Worm (Caenorhabditis elegans) whole organism, L2 larva: ENCODE data around the gene rsp-4.

Experiments
- F13H6.1 ChIP-seq: sonication (generic microtip); optimal IDR thresholded peaks from 2 replicates; lab custom pipeline; 2016; ENCODE audit warnings: missing genetic modification characterization, missing compliant biosample characterization
- R02D3.7 ChIP-seq: fragments of 150-350 bp; optimal IDR thresholded peaks from 2 replicates; lab custom pipeline; 2014; ENCODE audit warnings: missing biosample characterization, missing genetic modification characterization
- Y55F3AM.14 ChIP-seq: fragments of 200-800 bp; sonication (Bioruptor generic); optimal IDR thresholded peaks from 2 replicates; lab custom pipeline; 2018; ENCODE audit warnings: mild to moderate bottlenecking, missing genetic modification characterization, missing compliant biosample characterization
- ZK546.5 ChIP-seq: sonication (generic microtip); optimal IDR thresholded peaks from 2 replicates; lab custom pipeline; 2017; ENCODE audit warnings: missing biosample characterization, missing genetic modification characterization
- alr-1 ChIP-seq: fragments of 150-350 bp; optimal IDR thresholded peaks from 2 replicates; lab custom pipeline; 2014; ENCODE audit warnings: missing biosample characterization, missing genetic modification characterization
- aly-2 ChIP-seq: fragments of 150-350 bp; optimal IDR thresholded peaks from 2 replicates; lab custom pipeline; 2014; ENCODE audit warnings: missing biosample characterization, missing genetic modification characterization
- ama-1 ChIP-seq: fragments of 150-350 bp; optimal IDR thresholded peaks from 2 replicates; lab custom pipeline; 2018; ENCODE audit warnings: inconsistent platforms
- blmp-1 ChIP-seq: sonication (generic microtip); optimal IDR thresholded peaks from 2 replicates; lab custom pipeline; 2017; ENCODE audit warnings: missing genetic modification characterization, mild to moderate bottlenecking, missing compliant biosample characterization, antibody characterized with exemption, moderate library complexity; ENCODE audit not compliant: insufficient read depth
- dmd-4 ChIP-seq: sonication (generic microtip); optimal IDR thresholded peaks from 2 replicates; lab custom pipeline; 2017; ENCODE audit warnings: missing biosample characterization, missing genetic modification characterization
- egl-27 ChIP-seq: sonication (generic microtip); optimal IDR thresholded peaks from 3 replicates; lab custom pipeline; 2017; ENCODE audit warnings: missing biosample characterization, missing genetic modification reagents, missing genetic modification characterization
- elt-3 ChIP-seq: sonication (generic microtip); optimal IDR thresholded peaks from 2 replicates; lab custom pipeline; 2017; ENCODE audit warnings: missing biosample characterization, missing genetic modification characterization
- fos-1 ChIP-seq: fragments of 150-350 bp; optimal IDR thresholded peaks from 2 replicates; lab custom pipeline; 2014; ENCODE audit warnings: missing biosample characterization, missing genetic modification characterization
- gmeb-1 ChIP-seq: fragments of 150-350 bp; optimal IDR thresholded peaks from 2 replicates; lab custom pipeline; 2014; ENCODE audit warnings: missing biosample characterization, missing genetic modification characterization
- lin-13 ChIP-seq: fragments of 150-350 bp; optimal IDR thresholded peaks from 2 replicates; lab custom pipeline; 2014; ENCODE audit warnings: missing biosample characterization, missing genetic modification reagents, missing genetic modification characterization
- lin-39 ChIP-seq: fragments of 150-350 bp; optimal IDR thresholded peaks from 2 replicates; lab custom pipeline; 2014; ENCODE audit warnings: missing biosample characterization, missing genetic modification reagents, missing genetic modification characterization
- lsy-2 ChIP-seq, 2 experiments: fragments of 150-350 bp in 1 of 2; sonication (generic microtip) in 1 of 2; optimal IDR thresholded peaks; 2 replicates each; lab custom pipeline; 2014 to 2017; ENCODE audit warnings: missing biosample characterization in 2 of 2, missing genetic modification characterization in 2 of 2
- mab-5 ChIP-seq: fragments of 150-350 bp; optimal IDR thresholded peaks from 2 replicates; lab custom pipeline; 2014; ENCODE audit warnings: missing biosample characterization, missing genetic modification characterization
- mbf-1 ChIP-seq: sonication (generic microtip); optimal IDR thresholded peaks from 2 replicates; lab custom pipeline; 2017; ENCODE audit warnings: missing biosample characterization, missing genetic modification characterization
- mdl-1 ChIP-seq, 2 experiments: fragments of 150-350 bp in 1 of 2; sonication (generic microtip) in 1 of 2; optimal IDR thresholded peaks; 2 replicates each; lab custom pipeline; 2017; ENCODE audit warnings: missing biosample characterization in 2 of 2, missing genetic modification characterization in 2 of 2
- nhr-11 ChIP-seq: fragments of 150-350 bp; optimal IDR thresholded peaks from 2 replicates; lab custom pipeline; 2014; ENCODE audit warnings: missing biosample characterization, missing genetic modification characterization
- nhr-12 ChIP-seq: fragments of 150-350 bp; optimal IDR thresholded peaks from 2 replicates; lab custom pipeline; 2014; ENCODE audit warnings: missing biosample characterization, missing genetic modification characterization
- nhr-129 ChIP-seq: fragments of 150-350 bp; optimal IDR thresholded peaks from 2 replicates; lab custom pipeline; 2014; ENCODE audit warnings: missing biosample characterization, missing genetic modification characterization
- nhr-21 ChIP-seq: fragments of 150-350 bp; optimal IDR thresholded peaks from 2 replicates; lab custom pipeline; 2014; ENCODE audit warnings: missing biosample characterization, missing genetic modification characterization
- nhr-237 ChIP-seq: fragments of 150-350 bp; optimal IDR thresholded peaks from 2 replicates; lab custom pipeline; 2014; ENCODE audit warnings: missing biosample characterization, missing genetic modification characterization
- nhr-25 ChIP-seq: fragments of 150-350 bp; sonication (generic microtip); optimal IDR thresholded peaks from 3 replicates; lab custom pipeline; 2014; ENCODE audit warnings: missing biosample characterization, missing genetic modification characterization
- nhr-6 ChIP-seq: fragments of 150-350 bp; optimal IDR thresholded peaks from 2 replicates; lab custom pipeline; 2014; ENCODE audit warnings: missing biosample characterization, missing genetic modification characterization
- nhr-77 ChIP-seq: fragments of 150-350 bp; optimal IDR thresholded peaks from 2 replicates; lab custom pipeline; 2014; ENCODE audit warnings: missing biosample characterization, missing genetic modification characterization
- peb-1 ChIP-seq: fragments of 150-350 bp; optimal IDR thresholded peaks from 2 replicates; lab custom pipeline; 2014; ENCODE audit warnings: missing biosample characterization, missing genetic modification characterization
- sem-4 ChIP-seq: fragments of 150-350 bp; optimal IDR thresholded peaks from 2 replicates; lab custom pipeline; 2014; ENCODE audit warnings: missing biosample characterization, missing genetic modification reagents, missing genetic modification characterization
- skn-1 ChIP-seq: sonication (generic microtip); optimal IDR thresholded peaks from 2 replicates; lab custom pipeline; 2017; ENCODE audit warnings: missing biosample characterization, missing genetic modification characterization
- sma-3 ChIP-seq: sonication (generic microtip); optimal IDR thresholded peaks from 2 replicates; lab custom pipeline; 2016; ENCODE audit warnings: missing genetic modification reagents, missing genetic modification characterization, missing compliant biosample characterization
- sma-9 ChIP-seq, 2 experiments: fragments of 150-350 bp in 1 of 2; sonication (generic microtip) in 1 of 2; optimal IDR thresholded peaks; 2 replicates each; lab custom pipeline; 2014 to 2016; ENCODE audit warnings: missing genetic modification characterization in 2 of 2, mild to moderate bottlenecking in 1 of 2, missing biosample characterization in 1 of 2, missing compliant biosample characterization in 1 of 2, missing genetic modification reagents in 1 of 2, moderate library complexity in 1 of 2
- unc-62 ChIP-seq: fragments of 150-350 bp; optimal IDR thresholded peaks from 2 replicates; lab custom pipeline; 2014; ENCODE audit warnings: missing biosample characterization, missing genetic modification reagents, missing genetic modification characterization
- zag-1 ChIP-seq: fragments of 150-350 bp; optimal IDR thresholded peaks from 2 replicates; lab custom pipeline; 2014; ENCODE audit warnings: missing biosample characterization, missing genetic modification characterization
- ztf-1 ChIP-seq: fragments of 200-800 bp; sonication (Bioruptor generic); conservative IDR thresholded peaks from 2 replicates; pipeline ENCODE4 v1.3.6; 2022; ENCODE audit warnings: missing genetic modification characterization, missing compliant biosample characterization
- ztf-11 ChIP-seq: sonication (generic microtip); optimal IDR thresholded peaks from 2 replicates; lab custom pipeline; 2017; ENCODE audit warnings: missing biosample characterization, missing genetic modification characterization
- ztf-4 ChIP-seq: fragments of 150-350 bp; optimal IDR thresholded peaks from 2 replicates; lab custom pipeline; 2014; ENCODE audit warnings: missing biosample characterization, missing genetic modification characterization

The rsp-4 gene

ce11 chrII:5373275-5374047, 15.2 kb downstream of the rsp-4 start, which contains the start of the genes agt-2 and F09E5.3 (continued):
- TF ChIP-seq sem-4 (tag; lab: Kevin White, UChicago) (peak; percentile 83), gmeb-1 (tag; lab: Kevin White, UChicago) (peak; percentile 92), R02D3.7 (peak; percentile 50), nhr-21 (tag; lab: Kevin White, UChicago) (peak; percentile 86), alr-1 (no peak), nhr-77 (tag; lab: Kevin White, UChicago) (peak; percentile 61), nhr-237 (tag; lab: Kevin White, UChicago) (peak; percentile 11), lsy-2 (tag; optimal IDR thresholded peaks at IDR 0.05; lab: Kevin White, UChicago) (peak; percentile 90 to 96), ZK546.5 (tag; lab: Kevin White, UChicago) (peak; percentile 43), aly-2 (no peak), dmd-4 (no peak), lin-39 (no peak), unc-62 (no peak), ztf-11 (tag; lab: Kevin White, UChicago) (no peak), mab-5 (tag; lab: Kevin White, UChicago) (peak; percentile 94)
- TF ChIP-seq, all 48 proteins: peak for 33

DNA sequence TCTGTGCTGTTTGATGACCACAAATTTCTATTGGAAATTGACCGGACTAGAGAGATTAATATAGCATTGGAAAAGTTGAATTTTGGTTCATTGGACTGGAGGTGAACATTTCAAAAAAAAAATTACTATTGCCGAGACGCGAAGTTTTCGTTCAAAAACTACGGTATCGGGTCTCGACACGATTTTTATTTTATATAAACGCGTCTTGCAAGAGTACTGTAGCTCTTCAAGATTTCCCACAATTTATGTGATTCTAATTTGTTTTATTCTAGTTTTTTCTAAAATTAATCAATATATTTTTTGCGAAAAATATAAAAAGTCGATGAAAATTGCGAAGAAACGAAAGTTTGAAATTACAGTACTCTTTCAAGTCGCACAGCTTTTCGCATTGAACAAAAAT, 18.0 kb downstream of the rsp-4 start, which contains the start of gene F09E5.12:
Gene F09E5.12, minus strand, starts transcription at position 101 of the 400 bp plus-strand sequence.
- TF ChIP-seq nhr-25 (tag; lab: Kevin White, UChicago) (no peak), lin-39 (no peak), nhr-129 (tag; lab: Kevin White, UChicago) (no peak), nhr-12 (tag; lab: Kevin White, UChicago) (no peak), blmp-1 (tag; lab: Kevin White, UChicago) (no peak), aly-2 (no peak), mdl-1 (tag; optimal IDR thresholded peaks at IDR 0.05; lab: Kevin White, UChicago) (no peak), Y55F3AM.14 (no peak), egl-27 (tag; lab: Kevin White, UChicago) (no peak), nhr-11 (no peak), sma-9 (GFP tag; optimal IDR thresholded peaks at IDR 0.05; lab: Kevin White, UChicago) (no peak), sma-9 (tag; optimal IDR thresholded peaks at IDR 0.05; lab: Kevin White, UChicago) (no peak), elt-3 (no peak), unc-62 (no peak), lin-13 (GFP tag; lab: Kevin White, UChicago) (no peak), fos-1 (tag; lab: Kevin White, UChicago) (no peak), sma-3 (GFP tag; lab: Kevin White, UChicago) (no peak), nhr-6 (no peak), ztf-11 (tag; lab: Kevin White, UChicago) (no peak)

ce11 chrII:5365645-5366044, 23.0 kb downstream of the rsp-4 start, which contains the start of gene F09E5.16:
F09E5.16 (minus strand) TSS chrII:5365745.
- TF ChIP-seq fos-1 (tag; lab: Kevin White, UChicago) (no peak), sma-3 (GFP tag; lab: Kevin White, UChicago) (no peak), ama-1 (lab: Kevin White, UChicago) (no peak), F13H6.1 (tag; lab: Kevin White, UChicago) (no peak), nhr-25 (tag; lab: Kevin White, UChicago) (no peak), ztf-4 (no peak), R02D3.7 (no peak), zag-1 (tag; lab: Kevin White, UChicago) (no peak), mdl-1 (tag; optimal IDR thresholded peaks at IDR 0.05; lab: Kevin White, UChicago) (no peak), nhr-21 (tag; lab: Kevin White, UChicago) (no peak), ztf-1 (GFP tag; lab: Robert Waterston, UW) (no peak), skn-1 (tag; lab: Kevin White, UChicago) (no peak), ZK546.5 (tag; lab: Kevin White, UChicago) (no peak), mbf-1 (tag; lab: Kevin White, UChicago) (no peak), egl-27 (tag; lab: Kevin White, UChicago) (no peak), Y55F3AM.14 (no peak), peb-1 (tag; lab: Kevin White, UChicago) (no peak)
